Worm (Caenorhabditis elegans): ENCODE data around the gene pqn-32.

The pqn-32 gene

ce11 chrII:13117135-13117534, 9.3 kb downstream of the pqn-32 start, which contains the start of gene gfm-1 (continued):
- no peak for TF ChIP-seq pag-3 (tag; optimal IDR thresholded peaks at IDR 0.05; ENCODE audit: borderline replicate concordance, insufficient read depth)
- peak; percentile 94 for TF ChIP-seq irx-1 (tag; optimal IDR thresholded peaks at IDR 0.05)
- TF ChIP-seq ceh-8 (GFP tag; optimal IDR thresholded peaks at IDR 0.05): peak; percentile 49
- TF ChIP-seq elt-3 (tag; optimal IDR thresholded peaks at IDR 0.05): peak in 1 of 6 experiments; percentile 50
- no peak for TF ChIP-seq ceh-63 (GFP tag; optimal IDR thresholded peaks at IDR 0.05)
- peak; percentile 72 for TF ChIP-seq grh-1 (GFP tag; IDR thresholded peaks at IDR 0.05)
- TF ChIP-seq isw-1 (GFP tag; IDR thresholded peaks at IDR 0.05): peak; percentile 58
- no peak for TF ChIP-seq zag-1 (tag; optimal IDR thresholded peaks at IDR 0.05)
- peak; percentile 23 for TF ChIP-seq C16A3.4 (tag; optimal IDR thresholded peaks at IDR 0.05)
- peak; percentile 84 for TF ChIP-seq C04F5.9 (tag; optimal IDR thresholded peaks at IDR 0.05)
- peak; percentile 28 for TF ChIP-seq vab-15 (tag; optimal IDR thresholded peaks at IDR 0.05)
- peak; percentile 89 for TF ChIP-seq nhr-71 (tag; optimal IDR thresholded peaks at IDR 0.05)
- no peak for TF ChIP-seq unc-30 (tag; optimal IDR thresholded peaks at IDR 0.05)
- peak; percentile 71 for TF ChIP-seq hlh-4 (tag; optimal IDR thresholded peaks at IDR 0.05)
- peak; percentile 67 for TF ChIP-seq mep-1 (tag; optimal IDR thresholded peaks at IDR 0.05)
- no peak for TF ChIP-seq zip-4 (GFP tag; optimal IDR thresholded peaks at IDR 0.05)
- TF ChIP-seq nhr-90 (tag; optimal IDR thresholded peaks at IDR 0.05; ENCODE audit: poor library complexity): peak; percentile 92
- TF ChIP-seq Y116A8C.19 (tag; optimal IDR thresholded peaks at IDR 0.05; ENCODE audit: borderline replicate concordance): peak; percentile 84
- TF ChIP-seq ama-1 (optimal IDR thresholded peaks at IDR 0.05): no peak
- TF ChIP-seq aha-1 (tag; optimal IDR thresholded peaks at IDR 0.05): no peak
- peak; percentile 91 for TF ChIP-seq sox-4 (tag; optimal IDR thresholded peaks at IDR 0.05)
- TF ChIP-seq unc-98 (GFP tag; IDR thresholded peaks at IDR 0.05): peak; percentile 79
- TF ChIP-seq mab-9 (GFP tag; IDR thresholded peaks at IDR 0.05): peak; percentile 81
- peak; percentile 55 for TF ChIP-seq skn-1 (tag; optimal IDR thresholded peaks at IDR 0.05)
- peak; percentile 67 for TF ChIP-seq elt-2 (tag; optimal IDR thresholded peaks at IDR 0.05)
- TF ChIP-seq ceh-82 (tag; optimal IDR thresholded peaks at IDR 0.05): peak; percentile 42 to 62 (median 43)
- TF ChIP-seq nhr-20 (tag; optimal IDR thresholded peaks at IDR 0.05): peak; percentile 77
- TF ChIP-seq mef-2 (tag; optimal IDR thresholded peaks at IDR 0.05): no peak
- peak; percentile 53 to 72 (median 67) for TF ChIP-seq dpl-1 (GFP tag; optimal IDR thresholded peaks at IDR 0.05)
- peak; percentile 70 for TF ChIP-seq fkh-8 (tag; optimal IDR thresholded peaks at IDR 0.05)

- TF ChIP-seq nhr-47 (tag; optimal IDR thresholded peaks at IDR 0.05): no peak
- TF ChIP-seq lin-13 (GFP tag; optimal IDR thresholded peaks at IDR 0.05): no peak
- no peak for TF ChIP-seq nhr-84 (tag; optimal IDR thresholded peaks at IDR 0.05)
These were observed 14.9 kb downstream of the pqn-32 start, which contains the start of gene bath-45 for ce11 chrII:13122720-13123119. Gene bath-45, plus strand, starts transcription at chrII:13123020.

- TF ChIP-seq sup-37 (GFP tag; optimal IDR thresholded peaks at IDR 0.05) (no peak), pax-3 (tag; optimal IDR thresholded peaks at IDR 0.05) (no peak), efl-1 (optimal IDR thresholded peaks at IDR 0.05) (no peak), efl-1 (GFP tag; optimal IDR thresholded peaks at IDR 0.05 in 1 of 2) (no peak), nhr-19 (GFP tag; conservative IDR thresholded peaks at IDR 0.05) (no peak), isw-1 (GFP tag; IDR thresholded peaks at IDR 0.05) (no peak), ztf-4 (tag; optimal IDR thresholded peaks at IDR 0.05) (no peak), unc-86 (tag; optimal IDR thresholded peaks at IDR 0.05) (no peak), nhr-11 (tag; optimal IDR thresholded peaks at IDR 0.05) (no peak), egl-27 (tag; optimal IDR thresholded peaks at IDR 0.05) (no peak)
These were observed 21.8 kb downstream of the pqn-32 start, which contains the start of gene F29C12.6 for ce11 chrII:13129602-13130001. Gene F29C12.6, plus strand, starts transcription at chrII:13129902.

Data from whole organism, L1 larva.